Worm (Caenorhabditis elegans): Measurements from ENCODE around the gene Y40C5A.4.
"Not testable (repeated sequence)": the region's sequence is repeated elsewhere in the genome, so short reads cannot be mapped to it uniquely, and the experiment has no call there.

The Y40C5A.4 gene

ce11 chrIV:7365011-7365410 lies at the start of gene Y40C5A.4:
TSS of gene Y40C5A.4 (minus strand) at chrIV:7365111.
- not testable (repeated sequence) for TF ChIP-seq unc-62 (GFP tag; optimal IDR thresholded peaks at IDR 0.05)

- TF ChIP-seq unc-62 (GFP tag; optimal IDR thresholded peaks at IDR 0.05), result no peak
Measured at ce11 chrIV:7414163-7414562, 49.3 kb upstream of the Y40C5A.4 start.

- TF ChIP-seq unc-62 (GFP tag; optimal IDR thresholded peaks at IDR 0.05), result no peak
Measured at ce11 chrIV:7413573-7413972, 48.7 kb upstream of the Y40C5A.4 start.

- no peak for TF ChIP-seq unc-62 (GFP tag; optimal IDR thresholded peaks at IDR 0.05)
Measured at ce11 chrIV:7407301-7407700, 42.4 kb upstream of the Y40C5A.4 start.

ce11 chrIV:7406690-7407089 lies 41.8 kb upstream of the Y40C5A.4 start:
- TF ChIP-seq unc-62 (GFP tag; optimal IDR thresholded peaks at IDR 0.05), result no peak

- no peak for TF ChIP-seq unc-62 (GFP tag; optimal IDR thresholded peaks at IDR 0.05)
Measured at ce11 chrIV:7404934-7405632, 40.2 kb upstream of the Y40C5A.4 start, which contains the start of the genes C48A7.16 and egl-19. TSS of gene C48A7.16 (plus strand) at chrIV:7405477. TSS of gene egl-19 (plus strand) at chrIV:7405582.

ce11 chrIV:7403422-7403821 lies 38.5 kb upstream of the Y40C5A.4 start:
- TF ChIP-seq unc-62 (GFP tag; optimal IDR thresholded peaks at IDR 0.05), result no peak

ce11 chrIV:7402077-7402476 lies 37.2 kb upstream of the Y40C5A.4 start:
- TF ChIP-seq unc-62 (GFP tag; optimal IDR thresholded peaks at IDR 0.05), result peak; percentile 26

ce11 chrIV:7400502-7401118 lies 35.7 kb upstream of the Y40C5A.4 start:
- no peak for TF ChIP-seq unc-62 (GFP tag; optimal IDR thresholded peaks at IDR 0.05)

ce11 chrIV:7397507-7397906 lies 32.6 kb upstream of the Y40C5A.4 start:
- no peak for TF ChIP-seq unc-62 (GFP tag; optimal IDR thresholded peaks at IDR 0.05)

ce11 chrIV:7393700-7394099 lies 28.8 kb upstream of the Y40C5A.4 start, which contains the start of gene pitr-1:
TSS of gene pitr-1 (plus strand) at chrIV:7394085.
- no peak for TF ChIP-seq unc-62 (GFP tag; optimal IDR thresholded peaks at IDR 0.05)

- TF ChIP-seq unc-62 (GFP tag; optimal IDR thresholded peaks at IDR 0.05), result no peak
Measured at ce11 chrIV:7391534-7392343, 26.8 kb upstream of the Y40C5A.4 start.

ce11 chrIV:7390126-7390766 lies 25.3 kb upstream of the Y40C5A.4 start:
- TF ChIP-seq unc-62 (GFP tag; optimal IDR thresholded peaks at IDR 0.05), result no peak

ce11 chrIV:7389719-7390118 lies 24.8 kb upstream of the Y40C5A.4 start:
- no peak for TF ChIP-seq unc-62 (GFP tag; optimal IDR thresholded peaks at IDR 0.05)

- TF ChIP-seq unc-62 (GFP tag; optimal IDR thresholded peaks at IDR 0.05), result no peak
Measured at ce11 chrIV:7388843-7389242, 23.9 kb upstream of the Y40C5A.4 start, which contains the start of gene mob-3. TSS of gene mob-3 (minus strand) at chrIV:7388943.

Measured in whole organism, dauer.